Worm (Caenorhabditis elegans) whole organism, L1 larva: Measurements from ENCODE around the gene dlst-1.

Experiments used
- C34B4.2 ChIP-seq: sonication (generic microtip); optimal IDR thresholded peaks from 2 replicates; lab custom pipeline; 2017; ENCODE audit warnings: mild to moderate bottlenecking, missing genetic modification characterization, missing compliant biosample characterization
- F16B12.6 ChIP-seq: fragments of 150-350 bp; optimal IDR thresholded peaks from 2 replicates; lab custom pipeline; 2014; ENCODE audit warnings: missing biosample characterization, missing genetic modification characterization
- aha-1 ChIP-seq: fragments of 150-350 bp; optimal IDR thresholded peaks from 2 replicates; lab custom pipeline; 2014; ENCODE audit warnings: missing biosample characterization, missing genetic modification characterization
- ama-1 ChIP-seq: fragments of 150-350 bp; optimal IDR thresholded peaks from 2 replicates; lab custom pipeline; 2014
- blmp-1 ChIP-seq: fragments of 150-350 bp; optimal IDR thresholded peaks from 2 replicates; lab custom pipeline; 2014; ENCODE audit warnings: missing biosample characterization, missing genetic modification characterization
- ceh-8 ChIP-seq: fragments of 200-800 bp; sonication (Bioruptor generic); optimal IDR thresholded peaks from 2 replicates; lab custom pipeline; 2018; ENCODE audit warnings: mild to moderate bottlenecking, missing genetic modification characterization, moderate library complexity, missing compliant biosample characterization
- ceh-82 ChIP-seq, 3 experiments: fragments of 150-350 bp in 1 of 3; sonication (generic microtip) in 2 of 3; optimal IDR thresholded peaks; 2 replicates each; lab custom pipeline; 2014 to 2017; ENCODE audit warnings: missing biosample characterization in 3 of 3, missing genetic modification characterization in 3 of 3
- ceh-88 ChIP-seq: fragments of 200-800 bp; sonication (Bioruptor generic); IDR thresholded peaks from 2 replicates; pipeline ENCODE4 v1.3.6; 2022; ENCODE audit warnings: missing genetic modification characterization, missing compliant biosample characterization
- dsc-1 ChIP-seq: sonication (generic microtip); optimal IDR thresholded peaks from 2 replicates; lab custom pipeline; 2016; ENCODE audit warnings: mild to moderate bottlenecking, missing genetic modification characterization, missing compliant biosample characterization
- efl-1 ChIP-seq, 4 experiments: fragments of 150-350 bp; optimal IDR thresholded peaks in 3 of 4; peaks in 1 of 4; 1 replicate in 1 of 4; 2 replicates in 3 of 4; lab custom pipeline; 2014; ENCODE audit warnings: missing biosample characterization in 2 of 4, missing genetic modification characterization in 2 of 4, missing genetic modification reagents in 2 of 4
- egl-27 ChIP-seq, 2 experiments: fragments of 150-350 bp in 1 of 2; sonication (generic microtip); optimal IDR thresholded peaks; 3 replicates each; lab custom pipeline; 2017 to 2018; ENCODE audit warnings: missing biosample characterization in 2 of 2, missing genetic modification characterization in 2 of 2, missing genetic modification reagents in 2 of 2
- fkh-10 ChIP-seq: sonication (generic microtip); optimal IDR thresholded peaks from 2 replicates; lab custom pipeline; 2017; ENCODE audit warnings: missing biosample characterization, missing genetic modification reagents, missing genetic modification characterization
- fos-1 ChIP-seq: fragments of 150-350 bp; optimal IDR thresholded peaks from 2 replicates; lab custom pipeline; 2014; ENCODE audit warnings: missing biosample characterization, missing genetic modification characterization
- hpl-2 ChIP-seq: fragments of 150-350 bp; optimal IDR thresholded peaks from 2 replicates; lab custom pipeline; 2014; ENCODE audit warnings: missing biosample characterization, missing genetic modification reagents, missing genetic modification characterization
- irx-1 ChIP-seq: sonication (generic microtip); optimal IDR thresholded peaks from 2 replicates; lab custom pipeline; 2016; ENCODE audit warnings: missing genetic modification characterization, missing compliant biosample characterization
- lin-14 ChIP-seq: fragments of 200-800 bp; sonication (Bioruptor generic); optimal IDR thresholded peaks from 2 replicates; lab custom pipeline; 2018; ENCODE audit warnings: mild to moderate bottlenecking, missing genetic modification characterization, moderate library complexity, missing compliant biosample characterization
- lin-35 ChIP-seq, 2 experiments: fragments of 150-350 bp; optimal IDR thresholded peaks; 2 replicates each; lab custom pipeline; 2014; ENCODE audit warnings: missing biosample characterization in 2 of 2, missing genetic modification characterization in 2 of 2, missing genetic modification reagents in 2 of 2
- lin-39 ChIP-seq: fragments of 150-350 bp; optimal IDR thresholded peaks from 2 replicates; lab custom pipeline; 2014; ENCODE audit warnings: missing biosample characterization, missing genetic modification reagents, missing genetic modification characterization
- lsy-2 ChIP-seq, 2 experiments: fragments of 150-350 bp; optimal IDR thresholded peaks; 2 replicates each; lab custom pipeline; 2014; ENCODE audit warnings: missing biosample characterization in 2 of 2, missing genetic modification characterization in 2 of 2
- mef-2 ChIP-seq: fragments of 150-350 bp; optimal IDR thresholded peaks from 2 replicates; lab custom pipeline; 2014; ENCODE audit warnings: missing biosample characterization, missing genetic modification characterization
- nhr-12 ChIP-seq: sonication (generic microtip); optimal IDR thresholded peaks from 2 replicates; lab custom pipeline; 2017; ENCODE audit warnings: missing biosample characterization, missing genetic modification characterization
- nhr-20 ChIP-seq: sonication (generic microtip); optimal IDR thresholded peaks from 2 replicates; lab custom pipeline; 2016; ENCODE audit warnings: mild to moderate bottlenecking, missing genetic modification characterization, missing compliant biosample characterization
- nhr-77 ChIP-seq: fragments of 150-350 bp; optimal IDR thresholded peaks from 2 replicates; lab custom pipeline; 2014; ENCODE audit warnings: missing biosample characterization, missing genetic modification characterization
- skn-1 ChIP-seq: fragments of 150-350 bp; optimal IDR thresholded peaks from 2 replicates; lab custom pipeline; 2014; ENCODE audit warnings: missing biosample characterization, missing genetic modification characterization
- sup-37 ChIP-seq: fragments of 200-800 bp; sonication (Bioruptor generic); optimal IDR thresholded peaks from 2 replicates; lab custom pipeline; 2018; ENCODE audit warnings: mild to moderate bottlenecking, missing genetic modification characterization, missing compliant biosample characterization
- tbx-2 ChIP-seq: sonication (generic microtip); optimal IDR thresholded peaks from 2 replicates; lab custom pipeline; 2016; ENCODE audit warnings: missing genetic modification characterization, missing compliant biosample characterization
- unc-62 ChIP-seq: fragments of 150-350 bp; optimal IDR thresholded peaks from 2 replicates; lab custom pipeline; 2014; ENCODE audit warnings: missing biosample characterization, missing genetic modification reagents, missing genetic modification characterization
- unc-86 ChIP-seq: sonication (generic microtip); optimal IDR thresholded peaks from 2 replicates; lab custom pipeline; 2016; ENCODE audit warnings: missing genetic modification characterization, missing compliant biosample characterization
- vab-15 ChIP-seq: sonication (generic microtip); optimal IDR thresholded peaks from 2 replicates; lab custom pipeline; 2017; ENCODE audit warnings: missing genotype, mild to moderate bottlenecking, missing genetic modification characterization, missing compliant biosample characterization
- zag-1 ChIP-seq: fragments of 150-350 bp; optimal IDR thresholded peaks from 2 replicates; lab custom pipeline; 2014; ENCODE audit warnings: missing biosample characterization, missing genetic modification characterization
- ztf-11 ChIP-seq, 2 experiments: sonication (generic microtip); optimal IDR thresholded peaks; 2 replicates each; lab custom pipeline; 2016 to 2017; ENCODE audit warnings: missing genetic modification characterization in 2 of 2, missing biosample characterization in 1 of 2, missing compliant biosample characterization in 1 of 2

The dlst-1 gene

DNA sequence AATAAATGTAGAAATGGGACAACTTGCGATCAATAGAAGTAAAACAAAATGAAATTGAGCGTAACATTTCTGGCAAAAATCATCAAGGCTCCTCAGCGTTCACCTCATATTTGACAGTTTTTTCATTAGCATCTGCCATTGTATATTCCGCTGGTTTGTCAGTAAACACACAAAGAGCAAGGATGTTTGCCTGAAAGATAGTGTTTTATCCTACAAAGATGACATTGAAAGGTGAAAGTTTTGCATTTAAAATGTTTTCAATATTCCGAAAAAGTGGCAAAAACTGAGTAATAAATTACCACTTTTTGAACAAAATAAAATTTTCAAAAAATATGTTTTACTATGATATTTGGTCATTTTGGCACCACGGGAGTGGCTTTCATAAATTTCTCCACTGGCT lies 22.9 kb downstream of the dlst-1 start:
- TF ChIP-seq hpl-2 (GFP tag; lab: Kevin White, UChicago) (no peak), dsc-1 (no peak), sup-37 (GFP tag; lab: Kevin White, UChicago) (no peak), lin-39 (tag; lab: Kevin White, UChicago) (no peak)

DNA sequence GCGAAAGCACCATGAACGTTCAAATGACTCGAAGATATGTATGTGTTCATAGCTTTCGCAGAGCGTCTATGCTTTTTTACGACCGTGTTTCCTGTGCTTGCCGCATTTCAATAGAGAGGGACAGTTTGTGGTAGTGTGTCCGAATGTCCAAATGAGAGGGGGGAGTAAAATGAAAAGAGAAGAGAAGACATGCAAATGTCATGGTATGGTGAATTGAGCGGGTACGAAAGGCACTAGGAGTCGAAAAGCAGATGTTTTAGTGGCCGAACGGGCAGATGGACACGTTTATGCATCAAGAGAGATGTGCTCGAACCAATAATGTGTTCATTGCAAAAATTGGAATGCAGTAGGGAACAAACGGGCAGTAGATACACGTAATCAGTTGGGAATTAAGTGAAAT lies 23.4 kb downstream of the dlst-1 start:
- TF ChIP-seq ceh-82 (tag; optimal IDR thresholded peaks at IDR 0.05; lab: Kevin White, UChicago) (no peak), dsc-1 (no peak), nhr-12 (no peak), zag-1 (tag; lab: Kevin White, UChicago) (no peak), nhr-77 (tag; lab: Kevin White, UChicago) (no peak), lsy-2 (tag; optimal IDR thresholded peaks at IDR 0.05; lab: Kevin White, UChicago) (no peak), fos-1 (no peak), aha-1 (no peak), vab-15 (tag; lab: Kevin White, UChicago) (no peak)

DNA sequence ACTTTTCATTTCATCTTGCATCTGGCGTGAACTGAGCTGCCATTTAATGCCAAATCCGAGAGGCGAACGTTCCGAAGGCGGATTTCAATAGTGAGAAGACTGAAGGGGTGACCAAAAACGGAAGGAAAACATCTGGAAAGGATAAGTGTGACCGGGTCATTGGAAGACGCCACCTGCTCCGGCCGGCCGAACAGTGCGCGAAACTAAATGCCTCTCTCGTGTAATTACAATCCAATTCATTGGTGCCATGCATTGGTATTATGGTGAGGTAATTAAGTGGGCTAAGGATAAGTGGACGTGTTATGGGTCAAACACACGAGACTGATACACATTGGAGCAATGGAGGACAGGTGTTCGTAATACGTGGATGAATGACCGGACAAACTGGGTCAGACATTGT lies 24.4 kb downstream of the dlst-1 start:
- no peak for TF ChIP-seq tbx-2 (tag; lab: Kevin White, UChicago)
- TF ChIP-seq efl-1 (optimal IDR thresholded peaks at IDR 0.05; lab: Kevin White, UChicago), result no peak
- TF ChIP-seq efl-1 (GFP tag; optimal IDR thresholded peaks at IDR 0.05 in 1 of 2; lab: Kevin White, UChicago), result peak in 1 of 2 experiments; percentile 62
- TF ChIP-seq nhr-77 (tag; lab: Kevin White, UChicago), result no peak
- TF ChIP-seq, all 84 proteins: peak for 1

DNA sequence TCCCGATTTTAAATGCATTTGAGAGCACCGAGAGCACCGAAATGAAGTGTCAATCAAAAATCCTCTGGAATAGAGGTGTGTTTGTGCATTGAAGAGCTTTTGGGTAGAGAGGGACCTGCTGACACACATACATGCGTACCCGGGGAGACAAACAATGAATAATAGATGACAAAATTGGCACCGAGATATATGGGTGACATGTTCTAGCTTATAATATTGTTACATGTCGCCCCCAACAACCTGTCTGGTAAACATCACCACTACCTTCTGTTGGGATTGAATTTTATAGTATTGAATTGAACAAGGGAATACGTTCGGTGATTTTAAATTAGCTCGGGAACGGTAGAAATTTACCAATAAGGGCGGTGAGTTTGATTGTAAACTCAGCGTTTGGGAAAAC lies 25.2 kb downstream of the dlst-1 start:
- TF ChIP-seq fkh-10 (GFP tag; lab: Kevin White, UChicago) (no peak), ama-1 (lab: Kevin White, UChicago) (no peak)

DNA sequence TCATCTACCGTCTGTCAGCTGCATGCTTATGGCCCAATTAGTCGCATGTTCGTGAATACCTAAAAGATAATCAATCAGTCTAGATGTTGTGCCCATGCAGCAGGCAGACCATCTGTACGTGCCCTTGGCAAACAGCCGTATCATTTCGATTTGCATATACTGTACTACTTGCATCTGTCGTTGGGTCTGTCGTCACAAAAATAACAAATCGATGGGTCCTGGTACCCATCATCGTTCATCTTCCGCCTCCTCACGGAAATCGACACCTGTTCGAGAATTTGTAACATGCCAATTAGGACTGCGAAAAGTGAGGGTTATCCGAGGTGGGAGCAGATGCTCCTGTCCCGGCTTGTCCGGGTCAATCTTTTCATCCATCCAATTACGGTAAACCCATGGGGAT lies 25.6 kb downstream of the dlst-1 start:
- TF ChIP-seq unc-86 (tag; lab: Kevin White, UChicago) (peak; percentile 29), skn-1 (tag; lab: Kevin White, UChicago) (no peak), irx-1 (tag; lab: Kevin White, UChicago) (no peak), unc-62 (no peak), tbx-2 (tag; lab: Kevin White, UChicago) (peak; percentile 51), mef-2 (tag; lab: Kevin White, UChicago) (no peak), ztf-11 (tag; optimal IDR thresholded peaks at IDR 0.05; lab: Kevin White, UChicago) (peak in 1 of 2 experiments; percentile 84)

DNA sequence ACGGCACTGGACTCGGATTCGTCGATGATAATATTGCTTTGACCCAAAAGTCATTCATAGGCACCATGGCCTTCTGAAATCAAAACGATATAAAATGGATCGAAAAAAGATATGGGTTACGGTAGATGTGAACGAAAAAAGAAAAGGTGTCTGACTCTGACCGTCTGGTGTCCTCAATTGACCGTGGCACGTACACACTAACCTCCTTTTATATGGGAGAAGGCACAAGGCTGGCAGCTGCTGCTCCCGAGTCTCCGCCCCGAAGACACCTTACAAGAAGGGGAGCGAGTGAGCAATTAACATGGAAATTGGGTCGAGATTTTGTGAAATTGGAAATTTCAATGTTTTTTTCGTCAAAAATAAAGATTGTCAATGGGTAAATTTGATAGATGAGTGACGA lies 27.4 kb downstream of the dlst-1 start, which contains the start of gene egl-46:
egl-46 (minus strand) TSS at position 73 of the 400 bp plus-strand sequence.
- TF ChIP-seq ceh-88 (GFP tag; lab: Robert Waterston, UW), result no peak
- TF ChIP-seq ceh-8 (GFP tag; lab: Kevin White, UChicago), result no peak
- no peak for TF ChIP-seq blmp-1 (tag; lab: Kevin White, UChicago)
- TF ChIP-seq egl-27 (tag; optimal IDR thresholded peaks at IDR 0.05; lab: Kevin White, UChicago), result no peak
- TF ChIP-seq C34B4.2 (tag; lab: Kevin White, UChicago), result no peak
- TF ChIP-seq hpl-2 (GFP tag; lab: Kevin White, UChicago), result no peak
- no peak for TF ChIP-seq irx-1 (tag; lab: Kevin White, UChicago)
- no peak for TF ChIP-seq F16B12.6 (tag; lab: Kevin White, UChicago)
- no peak for TF ChIP-seq skn-1 (tag; lab: Kevin White, UChicago)

DNA sequence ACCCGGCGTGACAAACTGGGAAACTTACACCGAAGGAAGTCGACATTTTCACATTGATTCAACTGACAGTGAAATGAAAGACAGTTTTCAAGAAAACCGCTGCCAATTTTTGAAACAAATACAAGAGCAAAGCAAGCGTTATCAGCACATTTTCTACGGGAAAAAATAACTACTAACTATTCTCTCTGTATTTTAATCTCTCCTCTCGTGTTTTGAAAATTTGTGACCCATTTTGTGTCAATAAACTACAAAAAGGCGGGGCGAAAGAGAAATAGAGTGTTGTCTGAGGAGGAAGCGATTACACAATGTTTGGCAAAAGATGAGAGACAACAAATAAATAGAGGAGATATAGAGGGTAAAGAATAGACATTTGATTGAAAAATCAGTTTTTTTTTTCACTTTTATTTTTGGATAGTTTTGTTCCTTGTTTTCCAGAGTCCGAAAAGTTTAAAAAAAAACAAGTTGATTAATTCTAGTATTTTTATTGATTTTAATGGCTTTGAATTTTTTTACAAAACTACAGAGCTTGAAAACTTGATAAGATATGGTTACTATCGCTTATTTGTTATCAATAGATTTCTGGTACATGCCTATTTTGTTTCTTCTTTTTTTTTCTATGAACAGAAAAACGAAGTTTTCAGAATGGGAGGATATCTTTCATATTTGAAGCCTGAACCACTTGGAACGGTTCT lies 32.6 kb downstream of the dlst-1 start, which contains the start of gene cest-34:
cest-34 (plus strand) TSS at position 642 of the 692 bp plus-strand sequence.
- TF ChIP-seq nhr-77 (tag; lab: Kevin White, UChicago) (peak; percentile 4), lin-14 (GFP tag; lab: Kevin White, UChicago) (peak; percentile 65), nhr-20 (peak; percentile 63), lin-35 (GFP tag; optimal IDR thresholded peaks at IDR 0.05; lab: Kevin White, UChicago) (no peak), blmp-1 (tag; lab: Kevin White, UChicago) (peak; percentile 1)
